Fruit fly (Drosophila melanogaster): ENCODE results near the gene CG46281.

CG46281 gene

dm6 chr3R:13039037-13039583 lies 9.0 kb upstream of the CG46281 start (continued):
- 0 out of 2 replicates have a peak, but pooled peaks have one; percentile 12 for TF ChIP-seq al (GFP tag; IDR thresholded peaks at IDR 0.05)
- TF ChIP-seq CG10274 (GFP tag; optimal IDR thresholded peaks at IDR 0.05), result no peak
- no peak for TF ChIP-seq dmrt11E (tag; optimal IDR thresholded peaks at IDR 0.05)
- TF ChIP-seq sisA (GFP tag; IDR thresholded peaks at IDR 0.05), result no peak
- TF ChIP-seq lmd (GFP tag; IDR thresholded peaks at IDR 0.05), result peak; percentile 36; the same call in 1 of the 2 replicates
- no peak for TF ChIP-seq CG42726 (GFP tag; IDR thresholded peaks at IDR 0.05; ENCODE audit: partially characterized antibody)
- 0 out of 2 replicates have a peak, but pooled peaks have one; percentile 14 for TF ChIP-seq CG6689 (GFP tag; IDR thresholded peaks at IDR 0.05)
- peak; percentile 65 for TF ChIP-seq Med (GFP tag)
- no peak for TF ChIP-seq shn (GFP tag; optimal IDR thresholded peaks at IDR 0.05)
- no peak for TF ChIP-seq CG16863 (GFP tag; optimal IDR thresholded peaks at IDR 0.05)
- no peak for TF ChIP-seq CG6254 (GFP tag; optimal IDR thresholded peaks at IDR 0.05)
- no peak for TF ChIP-seq CG14710 (tag; optimal IDR thresholded peaks at IDR 0.05)
- peak; percentile 55 for TF ChIP-seq grau (tag; optimal IDR thresholded peaks at IDR 0.05)
- no peak for TF ChIP-seq tgo (GFP tag; IDR thresholded peaks at IDR 0.05)
- TF ChIP-seq CG14441 (GFP tag; IDR thresholded peaks at IDR 0.05), result 0 out of 2 replicates have a peak, but pooled peaks have one; percentile 22
- no peak for TF ChIP-seq Atf3 (GFP tag; optimal IDR thresholded peaks at IDR 0.05)
- no peak for TF ChIP-seq gro (GFP tag; optimal IDR thresholded peaks at IDR 0.05)
- TF ChIP-seq CG9932 (GFP tag; IDR thresholded peaks at IDR 0.05), result peak; percentile 47
- TF ChIP-seq CG12071 (GFP tag; optimal IDR thresholded peaks at IDR 0.05), result no peak
- TF ChIP-seq corto (GFP tag; optimal IDR thresholded peaks at IDR 0.05), result no peak
- no peak for TF ChIP-seq stwl (tag; optimal IDR thresholded peaks at IDR 0.05)
- no peak for TF ChIP-seq inv (GFP tag; IDR thresholded peaks at IDR 0.05; ENCODE audit: partially characterized antibody)
- no peak for TF ChIP-seq CG43689 (GFP tag; IDR thresholded peaks at IDR 0.05)
- peak; percentile 64 for TF ChIP-seq slbo (GFP tag; IDR thresholded peaks at IDR 0.05)
- TF ChIP-seq CTCF (GFP tag; optimal IDR thresholded peaks at IDR 0.05), result no peak
- TF ChIP-seq phol (tag; optimal IDR thresholded peaks at IDR 0.05), result no peak
- no peak for TF ChIP-seq CG32767 (GFP tag; IDR thresholded peaks at IDR 0.05)
- TF ChIP-seq Aef1 (GFP tag; IDR thresholded peaks at IDR 0.05), result peak; percentile 40; the same call in 1 of the 3 replicates
- TF ChIP-seq Sox102F (GFP tag; optimal IDR thresholded peaks at IDR 0.05), result no peak
- TF ChIP-seq CG11723 (GFP tag; optimal IDR thresholded peaks at IDR 0.05), result no peak
- no peak for TF ChIP-seq unpg (GFP tag; optimal IDR thresholded peaks at IDR 0.05)
- peak; percentile 10 for TF ChIP-seq zfh2 (GFP tag; optimal IDR thresholded peaks at IDR 0.05)
- TF ChIP-seq CG13123 (GFP tag; optimal IDR thresholded peaks at IDR 0.05), result no peak
- no peak for TF ChIP-seq Bteb2 (GFP tag; optimal IDR thresholded peaks at IDR 0.05)
- TF ChIP-seq Bdp1 (GFP tag; optimal IDR thresholded peaks at IDR 0.05), result no peak
- TF ChIP-seq Ptx1 (GFP tag; IDR thresholded peaks at IDR 0.05), result peak; percentile 37; the same call in 1 of the 2 replicates
- TF ChIP-seq CG12155 (GFP tag; optimal IDR thresholded peaks at IDR 0.05), result no peak
- TF ChIP-seq CG30403 (GFP tag; optimal IDR thresholded peaks at IDR 0.05), result no peak
- no peak for TF ChIP-seq pfk (GFP tag; optimal IDR thresholded peaks at IDR 0.05)
- no peak for TF ChIP-seq CG9609 (GFP tag; optimal IDR thresholded peaks at IDR 0.05)
- peak; percentile 29; the same call in 1 of the 3 replicates for TF ChIP-seq CG11456 (GFP tag; IDR thresholded peaks at IDR 0.05)
- TF ChIP-seq Dip2 (GFP tag; IDR thresholded peaks at IDR 0.05), result no peak
- TF ChIP-seq oc (tag; optimal IDR thresholded peaks at IDR 0.05), result no peak
- no peak for TF ChIP-seq rib (GFP tag; IDR thresholded peaks at IDR 0.05)
- TF ChIP-seq CG12299 (tag; optimal IDR thresholded peaks at IDR 0.05), result no peak
- TF ChIP-seq CG10267 (tag; optimal IDR thresholded peaks at IDR 0.05), result no peak
- no peak for TF ChIP-seq CG3281 (GFP tag; optimal IDR thresholded peaks at IDR 0.05)
- TF ChIP-seq sr (GFP tag; IDR thresholded peaks at IDR 0.05), result no peak
- no peak for TF ChIP-seq Ada2b (GFP tag; IDR thresholded peaks at IDR 0.05)
- TF ChIP-seq row (GFP tag; IDR thresholded peaks at IDR 0.05), result peak; percentile 63; the same call in 2 of the 3 replicates
- no peak for TF ChIP-seq C15 (GFP tag; IDR thresholded peaks at IDR 0.05)
- TF ChIP-seq Rx (GFP tag; IDR thresholded peaks at IDR 0.05), result no peak

Measured in whole organism, embryonic.